Fruit fly (Drosophila melanogaster): ENCODE data around the gene if.

DNA sequence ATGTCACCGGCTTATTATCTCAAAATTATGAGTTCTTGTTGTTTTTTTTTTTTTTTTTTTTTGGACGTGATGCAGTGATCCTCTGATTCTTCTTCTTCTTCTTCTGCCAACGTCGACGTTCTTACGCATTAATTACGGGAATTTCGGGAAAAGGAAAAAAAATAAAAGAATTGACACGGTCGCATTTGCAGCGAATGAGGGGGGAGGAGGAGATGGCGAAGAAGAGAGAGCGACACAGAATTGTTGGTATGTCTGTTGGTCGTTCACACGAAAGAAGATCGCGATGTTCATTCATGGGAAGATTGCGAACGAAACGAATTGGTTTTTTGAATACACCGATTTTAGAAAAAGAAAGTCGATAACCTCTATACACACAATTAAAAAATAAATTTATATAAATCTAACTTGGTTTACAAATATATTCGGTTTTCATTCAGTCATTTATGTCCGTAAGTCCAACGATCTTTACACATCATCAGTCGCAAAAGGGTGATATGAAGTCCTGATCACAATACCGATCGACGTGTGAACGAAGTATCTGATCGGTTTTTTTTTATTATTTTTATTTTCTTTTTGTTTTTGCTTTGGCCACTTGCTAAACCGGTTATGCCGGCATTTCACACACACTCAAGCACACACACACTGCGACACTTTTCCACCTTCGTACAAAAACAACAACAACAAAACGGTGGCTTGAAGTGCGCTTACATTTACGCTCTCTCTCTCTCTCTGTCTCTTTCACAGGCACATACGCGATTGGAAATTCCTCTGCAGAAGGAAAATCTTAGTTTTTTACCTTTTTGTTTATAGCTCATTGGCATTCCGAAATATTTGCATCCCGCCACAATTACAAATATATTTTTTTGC lies 32.3 kb downstream of the if start:
- no peak for TF ChIP-seq psq (optimal IDR thresholded peaks at IDR 0.05)
- no peak for TF ChIP-seq insv (optimal IDR thresholded peaks at IDR 0.05)
- TF ChIP-seq h (optimal IDR thresholded peaks at IDR 0.05): no peak
- no peak for TF ChIP-seq Myc (optimal IDR thresholded peaks at IDR 0.05)
